Worm (Caenorhabditis elegans): ENCODE measurements around the gene nhr-228.

- TF ChIP-seq ceh-16 (tag; optimal IDR thresholded peaks at IDR 0.05) (no peak), mdl-1 (tag; optimal IDR thresholded peaks at IDR 0.05) (no peak), sma-9 (GFP tag; optimal IDR thresholded peaks at IDR 0.05) (no peak), sma-9 (tag; optimal IDR thresholded peaks at IDR 0.05) (no peak), fos-1 (tag; optimal IDR thresholded peaks at IDR 0.05) (no peak), lin-13 (GFP tag; optimal IDR thresholded peaks at IDR 0.05) (no peak)
Observed at ce11 chrV:2274253-2274892, 7.2 kb upstream of the nhr-228 start, which contains the start of the genes Y5H2A.4 and abu-4.
